Worm (Caenorhabditis elegans): Measurements from ENCODE around the gene C49A9.4.

DNA sequence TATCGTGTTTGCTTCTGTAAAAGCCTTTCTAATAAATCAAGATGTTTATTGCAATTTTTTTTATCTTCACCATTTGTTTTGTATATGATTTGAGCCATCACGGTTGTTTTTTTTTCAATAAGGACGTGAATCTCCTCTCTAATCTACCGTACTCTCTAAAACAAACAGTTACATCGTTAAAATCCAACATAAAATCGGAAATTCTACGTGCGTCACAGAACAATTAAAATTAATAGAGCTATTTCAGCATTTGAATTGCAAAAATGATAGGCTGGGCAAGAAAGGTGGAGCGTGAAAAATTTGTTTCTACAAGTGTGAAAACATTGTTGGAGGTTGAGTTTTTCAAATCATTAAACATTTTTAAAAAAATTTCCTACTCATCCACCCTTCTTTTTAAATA lies 6.1 kb upstream of the C49A9.4 start, which contains the start of gene C49A9.5:
- TF ChIP-seq pes-1 (GFP tag; IDR thresholded peaks at IDR 0.05) (no peak), ama-1 (optimal IDR thresholded peaks at IDR 0.05) (no peak), hnd-1 (tag; optimal IDR thresholded peaks at IDR 0.05) (no peak), F13C5.2 (tag; optimal IDR thresholded peaks at IDR 0.05) (no peak)

All from whole organism, early embryonic.